Worm (Caenorhabditis elegans) whole organism, L4/young adult: Measurements from ENCODE around the gene fbxc-39.

Experiments used
- dao-5 ChIP-seq: sonication (generic microtip); optimal IDR thresholded peaks from 2 replicates; lab custom pipeline; 2016; ENCODE audit warnings: missing genotype, missing genetic modification characterization, moderate library complexity, missing compliant biosample characterization
- him-1 ChIP-seq: sonication (generic microtip); optimal IDR thresholded peaks from 2 replicates; lab custom pipeline; 2016; ENCODE audit warnings: missing genotype, missing genetic modification reagents, missing genetic modification characterization, missing compliant biosample characterization

- no peak for TF ChIP-seq dao-5 (tag; lab: Kevin White, UChicago)
- no peak for TF ChIP-seq him-1 (tag; lab: Kevin White, UChicago)
Measured at ce11 chrII:1001351-1001750, 12.8 kb downstream of the fbxc-39 start, which contains the start of the genes fbxb-30 and F45D11.5.
